Fruit fly (Drosophila melanogaster) S2 (cell line): ENCODE measurements around the gene CaBP1.
A peak's percentile ranks its signal among the peaks of the same experiment; 100 is the strongest.

ENCODE experiments used
- CG8478 ChIP-seq: fragments of >200 bp; optimal IDR thresholded peaks from 2 replicates; lab custom pipeline; 2018
- CTCF ChIP-seq, 2 experiments: fragments of >200 bp; optimal IDR thresholded peaks; 2 replicates each; lab custom pipeline; 2018

- TF ChIP-seq CTCF (optimal IDR thresholded peaks at IDR 0.05; lab: Kevin White, UChicago), result peak in 1 of 2 experiments; percentile 6
- TF ChIP-seq CG8478 (lab: Kevin White, UChicago), result no peak
These were observed 45.9 kb downstream of the CaBP1 start, which contains the start of the genes cni and fzy for dm6 chr2L:16310648-16311047.
